Worm (Caenorhabditis elegans) whole organism, young adult: ENCODE data around the gene F21C10.7.

Experiments
- B0035.1 ChIP-seq: sonication (generic microtip); optimal IDR thresholded peaks from 2 replicates; lab custom pipeline; 2016; ENCODE audit warnings: missing genetic modification characterization, mild to moderate bottlenecking, missing compliant biosample characterization, missing genotype, missing genetic modification reagents
- B0336.3 ChIP-seq: fragments of 200-800 bp; sonication (Bioruptor generic); IDR thresholded peaks from 2 replicates; pipeline ENCODE4 v1.3.6; 2022; ENCODE audit warnings: missing genetic modification characterization, missing compliant biosample characterization
- C06A6.2 ChIP-seq: fragments of 200-800 bp; sonication (Bioruptor generic); conservative IDR thresholded peaks from 2 replicates; pipeline ENCODE4 v1.3.6; 2022; ENCODE audit warnings: missing genetic modification characterization, missing compliant biosample characterization
- F37B4.10 ChIP-seq: fragments of 200-800 bp; sonication (Bioruptor generic); IDR thresholded peaks from 2 replicates; pipeline ENCODE4 v1.3.6; 2022; ENCODE audit warnings: missing genetic modification characterization, missing compliant biosample characterization
- F49E8.2 ChIP-seq: sonication (generic microtip); optimal IDR thresholded peaks from 3 replicates; lab custom pipeline; 2017; ENCODE audit warnings: missing genetic modification characterization, mild to moderate bottlenecking, missing compliant biosample characterization, antibody characterized with exemption, moderate library complexity; ENCODE audit not compliant: insufficient read depth
- K11D2.4 ChIP-seq: fragments of 200-800 bp; sonication (Bioruptor generic); IDR thresholded peaks from 2 replicates; pipeline ENCODE4 v1.3.6; 2022; ENCODE audit warnings: missing genetic modification reagents, missing genetic modification characterization, missing compliant biosample characterization
- T26A5.8 ChIP-seq: sonication (generic microtip); optimal IDR thresholded peaks from 2 replicates; lab custom pipeline; 2016; ENCODE audit warnings: missing genetic modification characterization, missing compliant biosample characterization
- Y53G8AR.9 ChIP-seq: fragments of 200-800 bp; sonication (Bioruptor generic); conservative IDR thresholded peaks from 2 replicates; pipeline ENCODE4 v1.3.6; 2022; ENCODE audit warnings: missing genetic modification reagents, missing genetic modification characterization, missing compliant biosample characterization
- akir-1 ChIP-seq: fragments of 200-800 bp; sonication (Bioruptor generic); optimal IDR thresholded peaks from 2 replicates; lab custom pipeline; 2018; ENCODE audit warnings: mild to moderate bottlenecking, missing genetic modification characterization, moderate library complexity, missing compliant biosample characterization
- aptf-2 ChIP-seq: fragments of 200-800 bp; sonication (Bioruptor generic); conservative IDR thresholded peaks from 2 replicates; pipeline ENCODE4 v1.3.6; 2022; ENCODE audit warnings: missing genetic modification reagents, missing genetic modification characterization, missing compliant biosample characterization
- atf-7 ChIP-seq: sonication (generic microtip); optimal IDR thresholded peaks from 2 replicates; lab custom pipeline; 2017; ENCODE audit warnings: mild to moderate bottlenecking, missing genetic modification characterization, missing compliant biosample characterization
- attf-5 ChIP-seq: fragments of 200-800 bp; sonication (Bioruptor generic); optimal IDR thresholded peaks from 2 replicates; lab custom pipeline; 2018; ENCODE audit warnings: mild to moderate bottlenecking, missing genetic modification characterization, missing compliant biosample characterization
- bed-2 ChIP-seq: fragments of 200-800 bp; sonication (Bioruptor generic); IDR thresholded peaks from 2 replicates; pipeline ENCODE4 v1.3.6; 2022; ENCODE audit warnings: missing genetic modification reagents, missing genetic modification characterization, missing compliant biosample characterization
- ccch-3 ChIP-seq: fragments of 200-800 bp; sonication (Bioruptor generic); optimal IDR thresholded peaks from 2 replicates; lab custom pipeline; 2018; ENCODE audit warnings: mild to moderate bottlenecking, missing genetic modification characterization, missing compliant biosample characterization
- ceh-100 ChIP-seq: fragments of 200-800 bp; sonication (Bioruptor generic); IDR thresholded peaks from 2 replicates; pipeline ENCODE4 v1.3.6; 2022; ENCODE audit warnings: missing genetic modification reagents, missing genetic modification characterization, missing compliant biosample characterization
- ceh-58 ChIP-seq: fragments of 200-800 bp; sonication (Bioruptor generic); IDR thresholded peaks from 2 replicates; pipeline ENCODE4 v1.3.6; 2022; ENCODE audit warnings: missing genetic modification characterization, missing compliant biosample characterization
- ceh-91 ChIP-seq: fragments of 200-800 bp; sonication (Bioruptor generic); IDR thresholded peaks from 2 replicates; pipeline ENCODE4 v1.3.6; 2022; ENCODE audit warnings: missing genetic modification reagents, missing genetic modification characterization, missing compliant biosample characterization
- dpff-1 ChIP-seq: sonication (generic microtip); optimal IDR thresholded peaks from 2 replicates; lab custom pipeline; 2017; ENCODE audit warnings: mild to moderate bottlenecking, missing genetic modification characterization, missing compliant biosample characterization
- dpl-1 ChIP-seq: fragments of 150-350 bp; optimal IDR thresholded peaks from 2 replicates; lab custom pipeline; 2014; ENCODE audit warnings: missing biosample characterization, missing genetic modification reagents, missing genetic modification characterization
- egl-18 ChIP-seq: fragments of 200-800 bp; sonication (Bioruptor generic); IDR thresholded peaks from 2 replicates; pipeline ENCODE4 v1.3.6; 2022; ENCODE audit warnings: missing genetic modification reagents, missing genetic modification characterization, missing compliant biosample characterization
- fkh-3 ChIP-seq: sonication (generic microtip); optimal IDR thresholded peaks from 2 replicates; lab custom pipeline; 2016; ENCODE audit warnings: mild to moderate bottlenecking, missing genetic modification characterization, missing compliant biosample characterization
- gei-17 ChIP-seq: fragments of 200-800 bp; sonication (Bioruptor generic); optimal IDR thresholded peaks from 2 replicates; lab custom pipeline; 2018; ENCODE audit warnings: mild to moderate bottlenecking, missing genetic modification characterization, missing compliant biosample characterization
- him-1 ChIP-seq: sonication (generic microtip); optimal IDR thresholded peaks from 2 replicates; lab custom pipeline; 2016; ENCODE audit warnings: missing genotype, missing genetic modification reagents, missing genetic modification characterization, missing compliant biosample characterization
- hlh-12 ChIP-seq: sonication (generic microtip); optimal IDR thresholded peaks from 2 replicates; lab custom pipeline; 2016; ENCODE audit warnings: missing genetic modification characterization, missing compliant biosample characterization
- lin-26 ChIP-seq: fragments of 200-800 bp; sonication (Bioruptor generic); IDR thresholded peaks from 2 replicates; pipeline ENCODE4 v1.3.6; 2022; ENCODE audit warnings: missing genetic modification reagents, missing genetic modification characterization, missing compliant biosample characterization
- lin-54 ChIP-seq: fragments of 200-800 bp; sonication (Bioruptor generic); optimal IDR thresholded peaks from 2 replicates; lab custom pipeline; 2018; ENCODE audit warnings: mild to moderate bottlenecking, missing genetic modification characterization, missing compliant biosample characterization
- lsl-1 ChIP-seq: fragments of 200-800 bp; sonication (Bioruptor generic); optimal IDR thresholded peaks from 2 replicates; lab custom pipeline; 2018; ENCODE audit warnings: mild to moderate bottlenecking, missing genetic modification characterization, moderate library complexity, missing compliant biosample characterization
- lsy-27 ChIP-seq: sonication (generic microtip); optimal IDR thresholded peaks from 2 replicates; lab custom pipeline; 2017; ENCODE audit warnings: missing genetic modification characterization, mild to moderate bottlenecking, missing compliant biosample characterization, antibody characterized with exemption, missing genotype, borderline replicate concordance; ENCODE audit not compliant: insufficient read depth
- madf-10 ChIP-seq: sonication (generic microtip); optimal IDR thresholded peaks from 2 replicates; lab custom pipeline; 2016; ENCODE audit warnings: mild to moderate bottlenecking, missing genetic modification characterization, missing compliant biosample characterization
- madf-6 ChIP-seq: fragments of 200-800 bp; sonication (Bioruptor generic); IDR thresholded peaks from 2 replicates; pipeline ENCODE4 v1.3.6; 2022; ENCODE audit warnings: missing genetic modification reagents, missing genetic modification characterization, missing compliant biosample characterization
- mcd-1 ChIP-seq: fragments of 200-800 bp; sonication (Bioruptor generic); IDR thresholded peaks from 2 replicates; pipeline ENCODE4 v1.3.6; 2022; ENCODE audit warnings: missing genetic modification reagents, missing genetic modification characterization, missing compliant biosample characterization
- mxl-1 ChIP-seq: sonication (generic microtip); optimal IDR thresholded peaks from 2 replicates; lab custom pipeline; 2016; ENCODE audit warnings: missing genetic modification characterization, missing compliant biosample characterization
- nfya-2 ChIP-seq: fragments of 200-800 bp; sonication (Bioruptor generic); IDR thresholded peaks from 2 replicates; pipeline ENCODE4 v1.3.6; 2022; ENCODE audit warnings: missing genetic modification reagents, missing genetic modification characterization, missing compliant biosample characterization
- nfyb-1 ChIP-seq: fragments of 200-800 bp; sonication (Bioruptor generic); IDR thresholded peaks from 2 replicates; pipeline ENCODE4 v1.3.6; 2022; ENCODE audit warnings: missing genetic modification reagents, missing genetic modification characterization, missing compliant biosample characterization
- nhr-179 ChIP-seq: sonication (generic microtip); optimal IDR thresholded peaks from 2 replicates; lab custom pipeline; 2016; ENCODE audit warnings: mild to moderate bottlenecking, missing genetic modification characterization, missing compliant biosample characterization
- nhr-27 ChIP-seq: fragments of 200-800 bp; sonication (Bioruptor generic); optimal IDR thresholded peaks from 2 replicates; lab custom pipeline; 2018; ENCODE audit warnings: mild to moderate bottlenecking, missing genetic modification characterization, moderate library complexity, missing compliant biosample characterization
- nhr-80 ChIP-seq: sonication (generic microtip); optimal IDR thresholded peaks from 2 replicates; lab custom pipeline; 2016; ENCODE audit warnings: missing genetic modification characterization, missing compliant biosample characterization
- rcor-1 ChIP-seq: fragments of 200-800 bp; sonication (Bioruptor generic); IDR thresholded peaks from 2 replicates; pipeline ENCODE4 v1.3.6; 2022; ENCODE audit warnings: missing genetic modification reagents, missing genetic modification characterization, missing compliant biosample characterization
- rpc-1 ChIP-seq, 2 experiments: fragments of 150-350 bp in 1 of 2; sonication (generic microtip) in 1 of 2; optimal IDR thresholded peaks; 2 replicates each; lab custom pipeline; 2014 to 2018; ENCODE audit warnings: missing biosample characterization in 1 of 2, missing genetic modification characterization in 1 of 2, missing genetic modification reagents in 1 of 2, missing genotype in 1 of 2
- snpc-1.1 ChIP-seq: sonication (generic microtip); optimal IDR thresholded peaks from 2 replicates; lab custom pipeline; 2017; ENCODE audit warnings: missing genetic modification characterization, mild to moderate bottlenecking, missing compliant biosample characterization, antibody characterized with exemption, moderate library complexity, missing genotype, missing genetic modification reagents; ENCODE audit not compliant: insufficient read depth
- snpc-3.4 ChIP-seq: sonication (generic microtip); optimal IDR thresholded peaks from 2 replicates; lab custom pipeline; 2017; ENCODE audit warnings: missing genetic modification characterization, mild to moderate bottlenecking, missing compliant biosample characterization, antibody characterized with exemption, moderate library complexity, missing genotype, missing genetic modification reagents
- unc-130 ChIP-seq: sonication (generic microtip); optimal IDR thresholded peaks from 2 replicates; lab custom pipeline; 2016; ENCODE audit warnings: missing genetic modification reagents, missing genetic modification characterization, missing compliant biosample characterization
- xnd-1 ChIP-seq: sonication (generic microtip); optimal IDR thresholded peaks from 2 replicates; lab custom pipeline; 2016; ENCODE audit warnings: missing genotype, missing genetic modification reagents, missing genetic modification characterization, missing compliant biosample characterization
- zim-3 ChIP-seq: sonication (generic microtip); optimal IDR thresholded peaks from 2 replicates; lab custom pipeline; 2017; ENCODE audit warnings: mild to moderate bottlenecking, missing genetic modification characterization, moderate library complexity, missing compliant biosample characterization
- ztf-22 ChIP-seq: fragments of 200-800 bp; sonication (Bioruptor generic); optimal IDR thresholded peaks from 2 replicates; lab custom pipeline; 2018; ENCODE audit warnings: mild to moderate bottlenecking, missing genetic modification characterization, moderate library complexity, missing compliant biosample characterization
- ztf-25 ChIP-seq: fragments of 200-800 bp; sonication (Bioruptor generic); IDR thresholded peaks from 2 replicates; pipeline ENCODE4 v1.3.6; 2022; ENCODE audit warnings: missing genetic modification reagents, missing genetic modification characterization, missing compliant biosample characterization
- ztf-28 ChIP-seq: fragments of 200-800 bp; sonication (Bioruptor generic); IDR thresholded peaks from 2 replicates; pipeline ENCODE4 v1.3.6; 2022; ENCODE audit warnings: missing genetic modification reagents, missing genetic modification characterization, missing compliant biosample characterization
- ztf-6 ChIP-seq: fragments of 200-800 bp; sonication (Bioruptor generic); IDR thresholded peaks from 2 replicates; pipeline ENCODE4 v1.3.6; 2022; ENCODE audit warnings: missing genetic modification reagents, missing genetic modification characterization, missing compliant biosample characterization

Gene F21C10.7

DNA sequence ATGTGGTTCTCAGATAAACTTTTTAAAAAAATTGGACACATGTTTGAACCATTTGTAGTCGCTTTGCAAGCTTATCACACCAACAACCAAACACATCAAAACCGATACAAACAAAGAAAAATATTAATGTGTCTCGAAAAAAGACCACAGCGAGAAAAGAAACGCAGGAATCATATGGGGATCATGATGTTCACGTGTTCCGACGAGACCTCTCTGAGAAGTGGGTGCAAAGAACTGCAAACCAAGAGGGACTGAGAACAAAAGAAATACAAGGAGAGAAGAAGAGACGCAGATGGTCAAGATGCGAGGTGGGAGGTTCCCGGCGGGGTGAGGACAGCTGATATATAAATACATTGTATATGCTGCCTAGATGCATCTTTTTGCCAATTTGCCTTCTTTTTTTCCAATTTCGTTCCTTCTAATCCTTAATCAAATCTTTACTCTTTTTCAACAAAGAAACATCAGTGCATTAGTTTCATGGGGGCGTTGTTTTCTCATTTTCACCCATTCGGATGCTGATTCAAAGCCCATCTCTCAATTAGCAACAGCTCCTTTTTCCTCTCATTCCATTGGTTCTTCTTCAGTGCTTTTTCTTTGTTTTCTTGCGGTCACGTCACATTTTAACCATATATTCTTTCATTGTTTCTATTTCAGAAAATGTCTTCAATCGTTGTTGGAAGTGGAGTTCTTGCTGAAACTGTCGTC lies 16.8 kb upstream of the F21C10.7 start, which contains the start of gene F21C10.10 (continued):
- TF ChIP-seq ceh-100 (GFP tag; lab: Robert Waterston, UW) (no peak), bed-2 (no peak), B0035.1 (no peak), nhr-179 (tag; lab: Kevin White, UChicago) (no peak), nhr-80 (tag; lab: Kevin White, UChicago) (peak; percentile 81), gei-17 (GFP tag; lab: Kevin White, UChicago) (peak; percentile 52), F49E8.2 (tag; lab: Kevin White, UChicago) (no peak), zim-3 (tag; lab: Kevin White, UChicago) (no peak), mcd-1 (GFP tag; lab: Robert Waterston, UW) (peak; percentile 50), nhr-27 (no peak), him-1 (tag; lab: Kevin White, UChicago) (no peak), madf-6 (GFP tag; lab: Robert Waterston, UW) (no peak), T26A5.8 (tag; lab: Kevin White, UChicago) (no peak), egl-18 (GFP tag; lab: Robert Waterston, UW) (no peak), lsl-1 (no peak), ztf-22 (GFP tag; lab: Kevin White, UChicago) (peak; percentile 60), snpc-3.4 (tag; lab: Kevin White, UChicago) (no peak), ceh-58 (no peak), lin-26 (GFP tag; lab: Robert Waterston, UW) (peak; percentile 71; the same call in 1 of the 2 replicates), rpc-1 (optimal IDR thresholded peaks at IDR 0.05; lab: Kevin White, UChicago) (no peak), rpc-1 (tag; optimal IDR thresholded peaks at IDR 0.05; lab: Kevin White, UChicago) (no peak), K11D2.4 (peak; percentile 80), dpff-1 (tag; lab: Kevin White, UChicago) (no peak), atf-7 (tag; lab: Kevin White, UChicago) (peak; percentile 68), ztf-25 (GFP tag; lab: Robert Waterston, UW) (no peak), Y53G8AR.9 (GFP tag; lab: Robert Waterston, UW) (peak; percentile 38; the same call in 1 of the 2 replicates), B0336.3 (GFP tag; lab: Robert Waterston, UW) (peak; percentile 59; the same call in 1 of the 2 replicates), rcor-1 (GFP tag; lab: Robert Waterston, UW) (no peak), akir-1 (no peak), attf-5 (peak; percentile 79), ccch-3 (GFP tag; lab: Kevin White, UChicago) (no peak), dpl-1 (GFP tag; lab: Kevin White, UChicago) (no peak), lsy-27 (tag; lab: Kevin White, UChicago) (no peak), xnd-1 (tag; lab: Kevin White, UChicago) (no peak), nfyb-1 (peak; percentile 75), lin-54 (GFP tag; lab: Kevin White, UChicago) (peak; percentile 55), hlh-12 (tag; lab: Kevin White, UChicago) (no peak), C06A6.2 (GFP tag; lab: Robert Waterston, UW) (peak; percentile 88), nfya-2 (GFP tag; lab: Robert Waterston, UW) (no peak), ztf-6 (GFP tag; lab: Robert Waterston, UW) (peak; percentile 38; the same call in 1 of the 2 replicates), ceh-91 (GFP tag; lab: Robert Waterston, UW) (no peak), unc-130 (no peak), snpc-1.1 (tag; lab: Kevin White, UChicago) (no peak), madf-10 (tag; lab: Kevin White, UChicago) (peak; percentile 72), F37B4.10 (GFP tag; lab: Robert Waterston, UW) (no peak), aptf-2 (no peak), fkh-3 (tag; lab: Kevin White, UChicago) (no peak), ztf-28 (GFP tag; lab: Robert Waterston, UW) (no peak), mxl-1 (tag; lab: Kevin White, UChicago) (no peak)
